Fruit fly (Drosophila melanogaster) whole organism, embryonic: ENCODE measurements around the gene hook.

ENCODE experiments used
- Ada2b ChIP-seq: fragments of 200-800 bp; sonication (Bioruptor generic); IDR thresholded peaks from 2 replicates; pipeline ENCODE4 v1.3.6; 2022; ENCODE audit warnings: missing biosample characterization, missing genetic modification characterization
- Adf1 ChIP-seq: fragments of 200-800 bp; sonication (Bioruptor generic); IDR thresholded peaks from 2 replicates; pipeline ENCODE4 v1.3.6; 2022; ENCODE audit warnings: missing biosample characterization, missing genetic modification characterization
- Atf6 ChIP-seq: fragments of 200-800 bp; sonication (Bioruptor generic); IDR thresholded peaks from 2 replicates; pipeline ENCODE4 v1.3.6; 2022; ENCODE audit warnings: missing biosample characterization, missing genetic modification characterization
- B-H2 ChIP-seq: fragments of 200-800 bp; sonication (Bioruptor generic); optimal IDR thresholded peaks from 2 replicates; lab custom pipeline; 2018; ENCODE audit warnings: missing biosample characterization, mild to moderate bottlenecking, missing genetic modification characterization
- CG10147 ChIP-seq: fragments of 200-800 bp; sonication (Bioruptor generic); optimal IDR thresholded peaks from 2 replicates; lab custom pipeline; 2019; ENCODE audit warnings: missing biosample characterization, mild to moderate bottlenecking, missing genetic modification characterization, moderate library complexity
- CG10654 ChIP-seq: fragments of 200-800 bp; sonication (Bioruptor generic); optimal IDR thresholded peaks from 2 replicates; lab custom pipeline; 2016; ENCODE audit warnings: missing biosample characterization, missing genetic modification characterization
- CG14667 ChIP-seq: fragments of 200-800 bp; sonication (Bioruptor generic); IDR thresholded peaks from 2 replicates; pipeline ENCODE4 v1.3.6; 2022; ENCODE audit warnings: missing biosample characterization, missing genetic modification characterization
- CG15696 ChIP-seq: fragments of 200-800 bp; sonication (Bioruptor generic); optimal IDR thresholded peaks from 2 replicates; lab custom pipeline; 2019; ENCODE audit warnings: missing biosample characterization, mild to moderate bottlenecking, missing genetic modification characterization, moderate library complexity
- CG16863 ChIP-seq: fragments of 200-800 bp; sonication (Bioruptor generic); optimal IDR thresholded peaks from 3 replicates; lab custom pipeline; 2016; ENCODE audit warnings: missing biosample characterization, missing genetic modification characterization
- CG17829 ChIP-seq: fragments of 200-800 bp; optimal IDR thresholded peaks from 2 replicates; lab custom pipeline; 2019; ENCODE audit warnings: missing biosample characterization, mild to moderate bottlenecking, missing genetic modification characterization, moderate library complexity
- CG1832 ChIP-seq: fragments of 200-800 bp; sonication (Bioruptor generic); optimal IDR thresholded peaks from 2 replicates; lab custom pipeline; 2017; ENCODE audit warnings: missing biosample characterization, mild to moderate bottlenecking, missing genetic modification characterization, inconsistent platforms
- CG34376 ChIP-seq: fragments of 200-800 bp; sonication (Bioruptor generic); optimal IDR thresholded peaks from 2 replicates; lab custom pipeline; 2018; ENCODE audit warnings: missing biosample characterization, mild to moderate bottlenecking, missing genetic modification characterization
- CG42726 ChIP-seq: fragments of 200-800 bp; sonication (Bioruptor generic); IDR thresholded peaks from 2 replicates; pipeline ENCODE4 v1.3.6; 2022; ENCODE audit warnings: missing biosample characterization, missing genetic modification characterization; ENCODE audit not compliant: partially characterized antibody
- CG6654 ChIP-seq: fragments of 200-800 bp; sonication (Bioruptor generic); optimal IDR thresholded peaks from 2 replicates; lab custom pipeline; 2017; ENCODE audit warnings: missing biosample characterization, mild to moderate bottlenecking, missing genetic modification characterization
- CG7963 ChIP-seq: fragments of 200-800 bp; sonication (Bioruptor generic); IDR thresholded peaks from 3 replicates; pipeline ENCODE4 v1.3.6; 2022; ENCODE audit warnings: missing biosample characterization, missing genetic modification characterization; ENCODE audit not compliant: partially characterized antibody
- CG7987 ChIP-seq: fragments of 200-800 bp; sonication (Bioruptor generic); optimal IDR thresholded peaks from 2 replicates; lab custom pipeline; 2018; ENCODE audit warnings: missing biosample characterization, mild to moderate bottlenecking, missing genetic modification characterization, moderate library complexity
- CTCF ChIP-seq: fragments of 200-800 bp; sonication (Bioruptor generic); optimal IDR thresholded peaks from 2 replicates; lab custom pipeline; 2017; ENCODE audit warnings: missing biosample characterization, mild to moderate bottlenecking, missing genetic modification characterization, moderate library complexity
- CoRest ChIP-seq: fragments of 200-800 bp; sonication (Bioruptor generic); optimal IDR thresholded peaks from 3 replicates; lab custom pipeline; 2018; ENCODE audit warnings: missing biosample characterization, mild to moderate bottlenecking, missing genetic modification characterization, moderate library complexity
- D19A ChIP-seq: fragments of 200-800 bp; optimal IDR thresholded peaks from 3 replicates; lab custom pipeline; 2019; ENCODE audit warnings: missing biosample characterization, mild to moderate bottlenecking, missing genetic modification characterization, moderate library complexity
- Dip3 ChIP-seq: fragments of 200-800 bp; sonication (Bioruptor generic); optimal IDR thresholded peaks from 3 replicates; lab custom pipeline; 2016; ENCODE audit warnings: missing biosample characterization, missing genetic modification characterization
- Ets97D ChIP-seq: fragments of 200-800 bp; sonication (Bioruptor generic); optimal IDR thresholded peaks from 3 replicates; lab custom pipeline; 2016; ENCODE audit warnings: missing biosample characterization, missing genetic modification characterization
- Fer1 ChIP-seq: fragments of 200-800 bp; sonication (Bioruptor generic); optimal IDR thresholded peaks from 2 replicates; lab custom pipeline; 2017; ENCODE audit warnings: missing biosample characterization, mild to moderate bottlenecking, missing genetic modification characterization
- GATAe ChIP-seq: fragments of 200-800 bp; sonication (Bioruptor generic); conservative IDR thresholded peaks from 2 replicates; pipeline ENCODE4 v1.3.6; 2022; ENCODE audit warnings: missing biosample characterization, missing genetic modification characterization
- Gug ChIP-seq: fragments of 200-800 bp; sonication (Bioruptor generic); IDR thresholded peaks from 4 replicates; pipeline ENCODE4 v1.3.6; 2022; ENCODE audit warnings: missing biosample characterization, missing genetic modification characterization
- Hsf ChIP-seq: fragments of 200-800 bp; sonication (Bioruptor generic); optimal IDR thresholded peaks from 3 replicates; lab custom pipeline; 2016; ENCODE audit warnings: missing biosample characterization, missing genetic modification characterization
- Myb ChIP-seq: fragments of 200-800 bp; sonication (Bioruptor generic); optimal IDR thresholded peaks from 2 replicates; lab custom pipeline; 2016; ENCODE audit warnings: missing biosample characterization, missing genetic modification characterization
- Opbp ChIP-seq: fragments of 200-800 bp; sonication (Bioruptor generic); IDR thresholded peaks from 3 replicates; pipeline ENCODE4 v1.3.6; 2022; ENCODE audit warnings: missing biosample characterization, missing genetic modification characterization; ENCODE audit not compliant: partially characterized antibody
- Scr ChIP-seq: fragments of 200-800 bp; sonication (Bioruptor generic); IDR thresholded peaks from 2 replicates; pipeline ENCODE4 v1.3.6; 2022; ENCODE audit warnings: missing biosample characterization, missing genetic modification characterization; ENCODE audit not compliant: partially characterized antibody
- Side ChIP-seq: fragments of 200-800 bp; sonication (Bioruptor generic); optimal IDR thresholded peaks from 2 replicates; lab custom pipeline; 2016; ENCODE audit warnings: missing biosample characterization, missing genetic modification characterization
- ato ChIP-seq: fragments of 200-800 bp; sonication (Bioruptor generic); IDR thresholded peaks from 2 replicates; pipeline ENCODE4 v1.3.6; 2022; ENCODE audit warnings: missing biosample characterization, missing genetic modification characterization; ENCODE audit not compliant: partially characterized antibody
- az2 ChIP-seq: fragments of 200-800 bp; sonication (Bioruptor generic); optimal IDR thresholded peaks from 3 replicates; lab custom pipeline; 2016; ENCODE audit warnings: missing biosample characterization, missing genetic modification characterization
- bigmax ChIP-seq: fragments of 200-800 bp; sonication (Bioruptor generic); optimal IDR thresholded peaks from 2 replicates; lab custom pipeline; 2018; ENCODE audit warnings: missing biosample characterization, mild to moderate bottlenecking, missing genetic modification characterization
- br ChIP-seq: fragments of >200 bp; optimal IDR thresholded peaks from 2 replicates; lab custom pipeline; 2017
- corto ChIP-seq: fragments of 200-800 bp; sonication (Bioruptor generic); optimal IDR thresholded peaks from 2 replicates; lab custom pipeline; 2016; ENCODE audit warnings: missing biosample characterization, mild to moderate bottlenecking, missing genetic modification characterization, moderate library complexity
- fd3F ChIP-seq: fragments of 200-800 bp; sonication (Bioruptor generic); optimal IDR thresholded peaks from 2 replicates; lab custom pipeline; 2018; ENCODE audit warnings: missing biosample characterization, mild to moderate bottlenecking, missing genetic modification characterization, moderate library complexity
- gcm ChIP-seq: fragments of 200-800 bp; sonication (Bioruptor generic); optimal IDR thresholded peaks from 2 replicates; lab custom pipeline; 2019; ENCODE audit warnings: missing biosample characterization, mild to moderate bottlenecking, missing genetic modification characterization, moderate library complexity
- gem ChIP-seq: fragments of 200-800 bp; sonication (Bioruptor generic); optimal IDR thresholded peaks from 2 replicates; lab custom pipeline; 2019; ENCODE audit warnings: missing biosample characterization, mild to moderate bottlenecking, missing genetic modification characterization, moderate library complexity
- hkb ChIP-seq, 2 experiments: fragments of 200-800 bp in 1 of 2; fragments of >200 bp in 1 of 2; sonication (Bioruptor generic) in 1 of 2; IDR thresholded peaks in 1 of 2; optimal IDR thresholded peaks in 1 of 2; 2 replicates each; pipeline versions ENCODE4 v1.3.6 to Lab custom; 2017 to 2022; ENCODE audit warnings: missing biosample characterization in 1 of 2, missing genetic modification characterization in 1 of 2
- kni ChIP-seq: fragments of 200-800 bp; sonication (Bioruptor generic); optimal IDR thresholded peaks from 3 replicates; lab custom pipeline; 2017; ENCODE audit warnings: mild to moderate bottlenecking, missing biosample characterization, missing genetic modification reagents, missing genetic modification characterization
- knrl ChIP-seq: fragments of 200-800 bp; sonication (Bioruptor generic); IDR thresholded peaks from 3 replicates; pipeline ENCODE4 v1.3.6; 2022; ENCODE audit warnings: missing biosample characterization, missing genetic modification characterization; ENCODE audit not compliant: partially characterized antibody
- mam ChIP-seq: fragments of 200-800 bp; sonication (Bioruptor generic); optimal IDR thresholded peaks from 3 replicates; lab custom pipeline; 2016; ENCODE audit warnings: missing biosample characterization, missing genetic modification characterization
- otp ChIP-seq: fragments of 200-800 bp; sonication (Bioruptor generic); IDR thresholded peaks from 3 replicates; pipeline ENCODE4, ENCODE4 v1.3.6; 2022; ENCODE audit warnings: missing biosample characterization, missing genetic modification characterization
- sens ChIP-seq: fragments of 200-800 bp; sonication (Bioruptor generic); peaks from one replicate; lab custom pipeline; 2016; ENCODE audit warnings: missing biosample characterization, missing genetic modification characterization
- sisA ChIP-seq: fragments of 200-800 bp; sonication (Bioruptor generic); IDR thresholded peaks from 2 replicates; pipeline ENCODE4 v1.3.6; 2022; ENCODE audit warnings: missing biosample characterization, missing genetic modification characterization
- so ChIP-seq: fragments of 200-800 bp; sonication (Bioruptor generic); IDR thresholded peaks from 3 replicates; pipeline ENCODE4 v1.3.6; 2022; ENCODE audit warnings: missing biosample characterization, missing genetic modification characterization
- sr ChIP-seq: fragments of 200-800 bp; sonication (Bioruptor generic); IDR thresholded peaks from 3 replicates; pipeline ENCODE4 v1.3.6; 2022; ENCODE audit warnings: missing biosample characterization, missing genetic modification characterization
- usp ChIP-seq: fragments of >200 bp; optimal IDR thresholded peaks from 2 replicates; lab custom pipeline; 2017; ENCODE audit warnings: missing biosample characterization, missing genetic modification characterization
- wdn ChIP-seq: fragments of 200-800 bp; sonication (Bioruptor generic); IDR thresholded peaks from 2 replicates; pipeline ENCODE4 v1.3.6; 2022; ENCODE audit warnings: missing biosample characterization, missing genetic modification characterization
- wek ChIP-seq: fragments of 200-800 bp; sonication (Bioruptor generic); optimal IDR thresholded peaks from 3 replicates; lab custom pipeline; 2018; ENCODE audit warnings: missing biosample characterization, mild to moderate bottlenecking, missing genetic modification characterization, moderate library complexity

The hook gene

dm6 chr2L:19021278-19022220, 11.7 kb downstream of the hook start (continued):
- peak; percentile 49 for TF ChIP-seq sisA (GFP tag; lab: Robert Waterston, UW)
- peak; percentile 47; the same call in 1 of the 2 replicates for TF ChIP-seq wdn (GFP tag; lab: Robert Waterston, UW)
- no peak for TF ChIP-seq ato (GFP tag; lab: Robert Waterston, UW)
- no peak for TF ChIP-seq br
- TF ChIP-seq usp, result no peak
- TF ChIP-seq CG10654, result peak; percentile 39
- no peak for TF ChIP-seq knrl
- peak; percentile 90 for TF ChIP-seq gem (tag; lab: Kevin White, UChicago)
- no peak for TF ChIP-seq sr (GFP tag; lab: Robert Waterston, UW)
- TF ChIP-seq wek (GFP tag; lab: Kevin White, UChicago), result no peak
- TF ChIP-seq CG7963 (GFP tag; lab: Robert Waterston, UW), result no peak
- TF ChIP-seq Atf6 (GFP tag; lab: Robert Waterston, UW), result peak; percentile 72
- no peak for TF ChIP-seq kni (GFP tag; lab: Kevin White, UChicago)
- TF ChIP-seq CG7987, result peak; percentile 3
- peak; percentile 56 for TF ChIP-seq corto (GFP tag; lab: Kevin White, UChicago)
- TF ChIP-seq Myb (GFP tag; lab: Kevin White, UChicago), result peak; percentile 24
- TF ChIP-seq Opbp (GFP tag; lab: Robert Waterston, UW), result no peak
- TF ChIP-seq CG6654 (GFP tag; lab: Kevin White, UChicago), result peak; percentile 38
- TF ChIP-seq sens (GFP tag; lab: Kevin White, UChicago), result peak; percentile 95
- TF ChIP-seq CG16863, result peak; percentile 28
- peak; percentile 75 for TF ChIP-seq az2
- TF ChIP-seq Side (GFP tag; lab: Kevin White, UChicago), result no peak
- peak; percentile 71 for TF ChIP-seq Hsf (GFP tag; lab: Kevin White, UChicago)
- no peak for TF ChIP-seq CTCF (GFP tag; lab: Kevin White, UChicago)
- TF ChIP-seq CG17829 (tag; lab: Kevin White, UChicago), result peak; percentile 75
- peak; percentile 80 for TF ChIP-seq CG34376 (GFP tag; lab: Kevin White, UChicago)
- peak; percentile 78; the same call in 2 of the 3 replicates for TF ChIP-seq so
- TF ChIP-seq Adf1 (GFP tag; lab: Robert Waterston, UW), result peak; percentile 44; the same call in 1 of the 2 replicates
- TF ChIP-seq otp (GFP tag; lab: Robert Waterston, UW), result 0 out of 3 replicates have a peak, but pooled peaks have one; percentile 24
- TF ChIP-seq GATAe, result no peak
- TF ChIP-seq CG15696 (tag; lab: Kevin White, UChicago), result peak; percentile 8
- no peak for TF ChIP-seq bigmax (GFP tag; lab: Kevin White, UChicago)
- TF ChIP-seq Scr, result no peak
- TF ChIP-seq gcm (GFP tag; lab: Kevin White, UChicago), result peak; percentile 72
- TF ChIP-seq fd3F, result peak; percentile 80
- TF ChIP-seq CG14667 (GFP tag; lab: Robert Waterston, UW), result peak; percentile 36
- no peak for TF ChIP-seq hkb (optimal IDR thresholded peaks at IDR 0.05; lab: Kevin White, UChicago)
- peak; percentile 70 for TF ChIP-seq hkb (GFP tag; IDR thresholded peaks at IDR 0.05; lab: Robert Waterston, UW)
- TF ChIP-seq Ets97D (GFP tag; lab: Kevin White, UChicago), result no peak
- TF ChIP-seq Fer1, result peak; percentile 89
- no peak for TF ChIP-seq Dip3 (GFP tag; lab: Kevin White, UChicago)
- peak; percentile 65 for TF ChIP-seq Ada2b (GFP tag; lab: Robert Waterston, UW)
- TF ChIP-seq Gug (GFP tag; lab: Robert Waterston, UW), result peak; percentile 53; the same call in 1 of the 4 replicates
- peak; percentile 82 for TF ChIP-seq D19A (tag; lab: Kevin White, UChicago)
- TF ChIP-seq CG10147, result peak; percentile 86
- peak; percentile 89 for TF ChIP-seq CoRest (tag; lab: Kevin White, UChicago)
- TF ChIP-seq B-H2 (GFP tag; lab: Kevin White, UChicago), result peak; percentile 83
- no peak for TF ChIP-seq CG42726 (GFP tag; lab: Robert Waterston, UW)
- no peak for TF ChIP-seq CG1832
- peak; percentile 20 for TF ChIP-seq mam (GFP tag; lab: Kevin White, UChicago)
